Fruit fly (Drosophila melanogaster): ENCODE results near the gene Cds.
A peak's percentile ranks its signal among the peaks of the same experiment; 100 is the strongest.

The Cds gene

dm6 chr3L:8127712-8128210, at the start of gene Cds, which contains the start of gene Uba2 (continued):
- TF ChIP-seq Opbp (GFP tag; IDR thresholded peaks at IDR 0.05; ENCODE audit: partially characterized antibody): peak; percentile 50; the same call in 1 of the 3 replicates
- TF ChIP-seq CG6654 (GFP tag; optimal IDR thresholded peaks at IDR 0.05): peak; percentile 74
- peak; percentile 84 for TF ChIP-seq CG11560 (tag; IDR thresholded peaks at IDR 0.05)
- no peak for TF ChIP-seq pan (optimal IDR thresholded peaks at IDR 0.05)
- peak in 1 of 2 experiments; percentile 91 for TF ChIP-seq pan (GFP tag; optimal IDR thresholded peaks at IDR 0.05 in 1 of 2, IDR thresholded peaks at IDR 0.05 in 1 of 2)
- no peak for TF ChIP-seq pita (GFP tag; optimal IDR thresholded peaks at IDR 0.05)
- TF ChIP-seq CG10366 (GFP tag; IDR thresholded peaks at IDR 0.05): peak; percentile 85
- peak; percentile 84 for TF ChIP-seq bab2 (GFP tag; optimal IDR thresholded peaks at IDR 0.05)
- peak; percentile 54 for TF ChIP-seq maf-S (GFP tag; optimal IDR thresholded peaks at IDR 0.05)
- TF ChIP-seq Mes4 (GFP tag; optimal IDR thresholded peaks at IDR 0.05): peak; percentile 60
- peak; percentile 92 for TF ChIP-seq CG17359 (tag; optimal IDR thresholded peaks at IDR 0.05)
- peak; percentile 39 for TF ChIP-seq hkb (optimal IDR thresholded peaks at IDR 0.05)
- peak; percentile 91 for TF ChIP-seq hkb (GFP tag; IDR thresholded peaks at IDR 0.05)
- no peak for TF ChIP-seq sqz (GFP tag; optimal IDR thresholded peaks at IDR 0.05)
- TF ChIP-seq slbo (GFP tag; IDR thresholded peaks at IDR 0.05): peak; percentile 96
- peak; percentile 61 for TF ChIP-seq ac (GFP tag; optimal IDR thresholded peaks at IDR 0.05)
- peak; percentile 88 for TF ChIP-seq gcm (GFP tag; optimal IDR thresholded peaks at IDR 0.05)
- peak; percentile 5 for TF ChIP-seq CG12236 (GFP tag; optimal IDR thresholded peaks at IDR 0.05)
- peak; percentile 89 for TF ChIP-seq tap (tag; optimal IDR thresholded peaks at IDR 0.05)
- peak; percentile 19 for TF ChIP-seq Myb (GFP tag; optimal IDR thresholded peaks at IDR 0.05)
- TF ChIP-seq CG1792 (GFP tag; optimal IDR thresholded peaks at IDR 0.05): peak; percentile 60
- TF ChIP-seq D19A (tag; optimal IDR thresholded peaks at IDR 0.05): no peak
- TF ChIP-seq CHES-1-like (GFP tag; optimal IDR thresholded peaks at IDR 0.05): peak; percentile 74
- peak; percentile 64 for TF ChIP-seq repo (GFP tag; optimal IDR thresholded peaks at IDR 0.05)
- peak; percentile 80 for TF ChIP-seq pho (GFP tag; optimal IDR thresholded peaks at IDR 0.05)
- TF ChIP-seq Fer1 (GFP tag; optimal IDR thresholded peaks at IDR 0.05): peak; percentile 95
- TF ChIP-seq Hsf (GFP tag; optimal IDR thresholded peaks at IDR 0.05): peak; percentile 87
- TF ChIP-seq CG11398 (GFP tag; optimal IDR thresholded peaks at IDR 0.05): peak; percentile 77
- peak; percentile 97 for TF ChIP-seq CG10543 (GFP tag; optimal IDR thresholded peaks at IDR 0.05)
- peak; percentile 96 for TF ChIP-seq Rfx (GFP tag; IDR thresholded peaks at IDR 0.05)
- TF ChIP-seq crc (GFP tag; optimal IDR thresholded peaks at IDR 0.05): peak; percentile 32
- peak; percentile 83 for TF ChIP-seq cwo (GFP tag; optimal IDR thresholded peaks at IDR 0.05)
- TF ChIP-seq CG7928 (GFP tag; optimal IDR thresholded peaks at IDR 0.05): peak; percentile 92
- TF ChIP-seq CG3163 (GFP tag; optimal IDR thresholded peaks at IDR 0.05): peak; percentile 33
- peak; percentile 85 for TF ChIP-seq vfl (GFP tag; optimal IDR thresholded peaks at IDR 0.05)
- no peak for TF ChIP-seq Hmr (GFP tag; optimal IDR thresholded peaks at IDR 0.05)
- peak; percentile 85 for TF ChIP-seq esg (GFP tag; conservative IDR thresholded peaks at IDR 0.05)
- peak; percentile 62; the same call in 1 of the 2 replicates for TF ChIP-seq gt (GFP tag; IDR thresholded peaks at IDR 0.05)
- peak; percentile 54 for TF ChIP-seq CG1647 (GFP tag; optimal IDR thresholded peaks at IDR 0.05)
- TF ChIP-seq scrt (GFP tag; optimal IDR thresholded peaks at IDR 0.05): peak; percentile 82
- peak; percentile 69 for TF ChIP-seq CG8944 (GFP tag; optimal IDR thresholded peaks at IDR 0.05)
- TF ChIP-seq knrl (GFP tag; IDR thresholded peaks at IDR 0.05; ENCODE audit: partially characterized antibody): peak; percentile 57; the same call in 2 of the 3 replicates
- TF ChIP-seq CG7271 (tag; optimal IDR thresholded peaks at IDR 0.05): peak; percentile 74
- peak; percentile 63 for TF ChIP-seq luna (GFP tag; optimal IDR thresholded peaks at IDR 0.05)
- peak; percentile 86 for TF ChIP-seq CG18476 (GFP tag; optimal IDR thresholded peaks at IDR 0.05)
- TF ChIP-seq CG10431 (GFP tag; optimal IDR thresholded peaks at IDR 0.05): peak; percentile 81
- TF ChIP-seq CG2199 (GFP tag; IDR thresholded peaks at IDR 0.05): 0 out of 3 replicates have a peak, but pooled peaks have one; percentile 8
- peak; percentile 88 for TF ChIP-seq NFAT (GFP tag; IDR thresholded peaks at IDR 0.05)
- TF ChIP-seq sisA (GFP tag; IDR thresholded peaks at IDR 0.05): peak; percentile 90
- peak; percentile 80 for TF ChIP-seq CG6254 (GFP tag; optimal IDR thresholded peaks at IDR 0.05)
- no peak; the same call in 1 of the 2 replicates for TF ChIP-seq CG5953 (GFP tag; IDR thresholded peaks at IDR 0.05)
